Worm (Caenorhabditis elegans): ENCODE results near the gene gad-2.

The gad-2 gene

ce11 chrX:7405393-7405792, 12.1 kb downstream of the gad-2 start, which contains the start of gene C10A4.3:
TSS of gene C10A4.3 (plus strand) at chrX:7405693.
- TF ChIP-seq egl-5 (tag; optimal IDR thresholded peaks at IDR 0.05) (no peak), fkh-2 (tag; optimal IDR thresholded peaks at IDR 0.05) (no peak), pqm-1 (tag; optimal IDR thresholded peaks at IDR 0.05) (no peak), ama-1 (optimal IDR thresholded peaks at IDR 0.05) (no peak), ceh-16 (tag; optimal IDR thresholded peaks at IDR 0.05) (no peak), ztf-11 (tag; optimal IDR thresholded peaks at IDR 0.05) (no peak), ZK546.5 (tag; optimal IDR thresholded peaks at IDR 0.05) (no peak), lin-15B (tag; optimal IDR thresholded peaks at IDR 0.05) (no peak), unc-39 (tag; optimal IDR thresholded peaks at IDR 0.05) (no peak), ztf-4 (tag; optimal IDR thresholded peaks at IDR 0.05) (no peak), skn-1 (tag; optimal IDR thresholded peaks at IDR 0.05) (no peak), elt-3 (tag; optimal IDR thresholded peaks at IDR 0.05) (no peak), tbx-2 (tag; optimal IDR thresholded peaks at IDR 0.05) (no peak)

ce11 chrX:7407749-7408148, 14.5 kb downstream of the gad-2 start:
- TF ChIP-seq egl-5 (tag; optimal IDR thresholded peaks at IDR 0.05) = no peak
- no peak for TF ChIP-seq zag-1 (tag; optimal IDR thresholded peaks at IDR 0.05)

ce11 chrX:7409030-7409429, 15.8 kb downstream of the gad-2 start:
- TF ChIP-seq nhr-67 (tag; optimal IDR thresholded peaks at IDR 0.05) (no peak), hmg-11 (tag; optimal IDR thresholded peaks at IDR 0.05) (no peak), ztf-4 (tag; optimal IDR thresholded peaks at IDR 0.05) (no peak), mdl-1 (tag; optimal IDR thresholded peaks at IDR 0.05) (no peak), ama-1 (optimal IDR thresholded peaks at IDR 0.05) (no peak)

- TF ChIP-seq lin-39 (tag; optimal IDR thresholded peaks at IDR 0.05) = no peak
- TF ChIP-seq egl-27 (tag; optimal IDR thresholded peaks at IDR 0.05) = no peak
- TF ChIP-seq unc-39 (tag; optimal IDR thresholded peaks at IDR 0.05) = no peak
- no peak for TF ChIP-seq daf-12 (tag; optimal IDR thresholded peaks at IDR 0.05)
- TF ChIP-seq R02D3.7 (tag; optimal IDR thresholded peaks at IDR 0.05) = no peak
- TF ChIP-seq mml-1 (tag; optimal IDR thresholded peaks at IDR 0.05) = no peak
- no peak for TF ChIP-seq skn-1 (tag; optimal IDR thresholded peaks at IDR 0.05)
- no peak for TF ChIP-seq fkh-10 (GFP tag; optimal IDR thresholded peaks at IDR 0.05)
- TF ChIP-seq fos-1 (tag; optimal IDR thresholded peaks at IDR 0.05) = no peak
- TF ChIP-seq nhr-43 (tag; optimal IDR thresholded peaks at IDR 0.05; ENCODE audit: poor library complexity, severe bottlenecking) = no peak
- no peak for TF ChIP-seq snpc-4 (tag; optimal IDR thresholded peaks at IDR 0.05)
- TF ChIP-seq nfya-1 (tag; optimal IDR thresholded peaks at IDR 0.05; ENCODE audit: insufficient read depth) = no peak
- TF ChIP-seq jun-1 (tag; optimal IDR thresholded peaks at IDR 0.05) = no peak
Measured at ce11 chrX:7409935-7410334, 16.7 kb downstream of the gad-2 start, which contains the start of gene C10A4.2. TSS of gene C10A4.2 (plus strand) at chrX:7410235.

- TF ChIP-seq egl-27 (tag; optimal IDR thresholded peaks at IDR 0.05) (no peak), nhr-11 (tag; optimal IDR thresholded peaks at IDR 0.05) (no peak), fos-1 (tag; optimal IDR thresholded peaks at IDR 0.05) (no peak), daf-12 (tag; optimal IDR thresholded peaks at IDR 0.05) (no peak), elt-1 (tag; optimal IDR thresholded peaks at IDR 0.05) (no peak), nhr-77 (tag; optimal IDR thresholded peaks at IDR 0.05) (no peak), nhr-43 (tag; optimal IDR thresholded peaks at IDR 0.05; ENCODE audit: poor library complexity, severe bottlenecking) (no peak), elt-3 (tag; optimal IDR thresholded peaks at IDR 0.05) (no peak), lin-39 (tag; optimal IDR thresholded peaks at IDR 0.05) (no peak), pha-4 (tag; optimal IDR thresholded peaks at IDR 0.05) (no peak), unc-39 (tag; optimal IDR thresholded peaks at IDR 0.05) (no peak), ztf-11 (tag; optimal IDR thresholded peaks at IDR 0.05) (no peak), elt-2 (tag; optimal IDR thresholded peaks at IDR 0.05) (no peak), snpc-4 (tag; optimal IDR thresholded peaks at IDR 0.05) (no peak), mml-1 (tag; optimal IDR thresholded peaks at IDR 0.05) (no peak), nhr-237 (tag; optimal IDR thresholded peaks at IDR 0.05) (no peak), lsy-12 (tag; optimal IDR thresholded peaks at IDR 0.05) (no peak)
Measured at ce11 chrX:7415420-7415819, 22.2 kb downstream of the gad-2 start, which contains the start of gene C10A4.7. TSS of gene C10A4.7 (minus strand) at chrX:7415520.

Data from whole organism, L3 larva.